Worm (Caenorhabditis elegans) whole organism, L4 larva: ENCODE results near the gene C41C4.9.

Experiments used
- T20F7.1 ChIP-seq: fragments of 200-800 bp; sonication (Bioruptor generic); optimal IDR thresholded peaks from 2 replicates; lab custom pipeline; 2018; ENCODE audit warnings: mild to moderate bottlenecking, missing genetic modification characterization, missing compliant biosample characterization
- Y105C5A.15 ChIP-seq: fragments of 200-800 bp; sonication (Bioruptor generic); IDR thresholded peaks from 2 replicates; pipeline ENCODE4 v1.3.6; 2022; ENCODE audit warnings: missing genetic modification characterization, missing compliant biosample characterization
- Y75B8A.6 ChIP-seq: fragments of 200-800 bp; sonication (Bioruptor generic); IDR thresholded peaks from 2 replicates; pipeline ENCODE4 v1.3.6; 2022; ENCODE audit warnings: missing genetic modification reagents, missing genetic modification characterization, missing compliant biosample characterization
- ZK337.2 ChIP-seq: fragments of 200-800 bp; sonication (Bioruptor generic); IDR thresholded peaks from 2 replicates; pipeline ENCODE4 v1.3.6; 2022; ENCODE audit warnings: missing genetic modification reagents, missing genetic modification characterization, missing compliant biosample characterization
- ama-1 ChIP-seq: fragments of 150-350 bp; optimal IDR thresholded peaks from 2 replicates; lab custom pipeline; 2014; ENCODE audit warnings: inconsistent platforms, mixed read lengths
- arid-1 ChIP-seq: fragments of 200-800 bp; sonication (Bioruptor generic); conservative IDR thresholded peaks from 2 replicates; pipeline ENCODE4 v1.3.6; 2022; ENCODE audit warnings: missing genetic modification reagents, missing genetic modification characterization, missing compliant biosample characterization
- ceh-32 ChIP-seq: sonication (generic microtip); optimal IDR thresholded peaks from 2 replicates; lab custom pipeline; 2016; ENCODE audit warnings: mild to moderate bottlenecking, missing genetic modification characterization, missing compliant biosample characterization; ENCODE audit not compliant: poor library complexity
- cey-2 ChIP-seq: sonication (generic microtip); optimal IDR thresholded peaks from 3 replicates; lab custom pipeline; 2017; ENCODE audit warnings: missing genetic modification characterization, mild to moderate bottlenecking, missing compliant biosample characterization, antibody characterized with exemption, borderline replicate concordance; ENCODE audit not compliant: insufficient read depth
- daf-16 ChIP-seq, 3 experiments: sonication (generic microtip); optimal IDR thresholded peaks; 2 replicates each; lab custom pipeline; 2016 to 2017; ENCODE audit warnings: missing genetic modification characterization in 3 of 3, missing genetic modification reagents in 3 of 3, mild to moderate bottlenecking in 2 of 3, missing compliant biosample characterization in 2 of 3, missing biosample characterization in 1 of 3, moderate library complexity in 1 of 3
- dmd-6 ChIP-seq: fragments of 200-800 bp; sonication (Bioruptor generic); IDR thresholded peaks from 2 replicates; pipeline ENCODE4 v1.3.6; 2022; ENCODE audit warnings: missing genetic modification reagents, missing genetic modification characterization, missing compliant biosample characterization
- dpl-1 ChIP-seq: fragments of 150-350 bp; optimal IDR thresholded peaks from 2 replicates; lab custom pipeline; 2014; ENCODE audit warnings: missing biosample characterization, missing genetic modification reagents, missing genetic modification characterization
- duxl-1 ChIP-seq: sonication (generic microtip); optimal IDR thresholded peaks from 2 replicates; lab custom pipeline; 2016; ENCODE audit warnings: mild to moderate bottlenecking, missing genetic modification characterization, moderate library complexity, missing compliant biosample characterization; ENCODE audit not compliant: poor library complexity
- dve-1 ChIP-seq: sonication (generic microtip); optimal IDR thresholded peaks from 2 replicates; lab custom pipeline; 2017; ENCODE audit warnings: antibody characterized with exemption, mild to moderate bottlenecking, missing genetic modification characterization, missing compliant biosample characterization; ENCODE audit not compliant: insufficient read depth
- fkh-10 ChIP-seq: fragments of 150-350 bp; optimal IDR thresholded peaks from 2 replicates; lab custom pipeline; 2014; ENCODE audit warnings: missing biosample characterization, missing genetic modification reagents, missing genetic modification characterization
- hlh-11 ChIP-seq: fragments of 200-800 bp; sonication (Bioruptor generic); optimal IDR thresholded peaks from 2 replicates; lab custom pipeline; 2018; ENCODE audit warnings: mild to moderate bottlenecking, missing genetic modification characterization, missing compliant biosample characterization
- hlh-30 ChIP-seq: sonication (generic microtip); optimal IDR thresholded peaks from 2 replicates; lab custom pipeline; 2017; ENCODE audit warnings: antibody characterized with exemption, mild to moderate bottlenecking, missing genetic modification characterization, missing compliant biosample characterization; ENCODE audit not compliant: insufficient read depth
- hmg-1.1 ChIP-seq: fragments of 200-800 bp; sonication (Bioruptor generic); IDR thresholded peaks from 2 replicates; pipeline ENCODE4 v1.3.6; 2022; ENCODE audit warnings: missing genetic modification reagents, missing genetic modification characterization, missing compliant biosample characterization
- lin-1 ChIP-seq: fragments of 200-800 bp; sonication (Bioruptor generic); IDR thresholded peaks from 2 replicates; pipeline ENCODE4 v1.3.6; 2022; ENCODE audit warnings: missing genetic modification reagents, missing genetic modification characterization, missing compliant biosample characterization
- lin-13 ChIP-seq: fragments of 150-350 bp; optimal IDR thresholded peaks from 2 replicates; lab custom pipeline; 2014; ENCODE audit warnings: missing biosample characterization, missing genetic modification reagents, missing genetic modification characterization
- lin-15B ChIP-seq: fragments of 150-350 bp; sonication (generic microtip); optimal IDR thresholded peaks from 3 replicates; lab custom pipeline; 2014; ENCODE audit warnings: missing biosample characterization, missing genetic modification characterization
- lin-38 ChIP-seq: fragments of 200-800 bp; sonication (Bioruptor generic); IDR thresholded peaks from 2 replicates; pipeline ENCODE4 v1.3.6; 2022; ENCODE audit warnings: missing genetic modification reagents, missing genetic modification characterization, missing compliant biosample characterization
- lsy-2 ChIP-seq, 2 experiments: fragments of 150-350 bp in 1 of 2; sonication (generic microtip) in 1 of 2; optimal IDR thresholded peaks; 2 replicates each; lab custom pipeline; 2014 to 2017; ENCODE audit warnings: missing biosample characterization in 2 of 2, missing genetic modification characterization in 2 of 2
- mdl-1 ChIP-seq, 2 experiments: fragments of 150-350 bp in 1 of 2; sonication (generic microtip) in 1 of 2; optimal IDR thresholded peaks; 2 replicates each; lab custom pipeline; 2014 to 2017; ENCODE audit warnings: missing biosample characterization in 2 of 2, missing genetic modification characterization in 2 of 2
- mep-1 ChIP-seq: fragments of 150-350 bp; sonication (generic microtip); optimal IDR thresholded peaks from 3 replicates; lab custom pipeline; 2014; ENCODE audit warnings: missing biosample characterization, missing genetic modification characterization
- mes-2 ChIP-seq: sonication (generic microtip); optimal IDR thresholded peaks from 2 replicates; lab custom pipeline; 2016; ENCODE audit warnings: missing genotype, mild to moderate bottlenecking, missing genetic modification characterization, missing compliant biosample characterization; ENCODE audit not compliant: poor library complexity, severe bottlenecking
- mxl-2 ChIP-seq: fragments of 200-800 bp; sonication (Bioruptor generic); conservative IDR thresholded peaks from 2 replicates; pipeline ENCODE4 v1.3.6; 2022; ENCODE audit warnings: missing genetic modification reagents, missing genetic modification characterization, missing compliant biosample characterization
- nhr-10 ChIP-seq: fragments of 150-350 bp; optimal IDR thresholded peaks from 2 replicates; lab custom pipeline; 2014; ENCODE audit warnings: missing biosample characterization, missing genetic modification characterization
- nhr-11 ChIP-seq: fragments of 150-350 bp; optimal IDR thresholded peaks from 2 replicates; lab custom pipeline; 2014; ENCODE audit warnings: missing biosample characterization, missing genetic modification characterization
- nhr-111 ChIP-seq: fragments of 200-800 bp; sonication (Bioruptor generic); optimal IDR thresholded peaks from 2 replicates; lab custom pipeline; 2018; ENCODE audit warnings: mild to moderate bottlenecking, missing genetic modification characterization, missing compliant biosample characterization
- nhr-28 ChIP-seq: fragments of 150-350 bp; optimal IDR thresholded peaks from 2 replicates; lab custom pipeline; 2014; ENCODE audit warnings: missing biosample characterization, missing genetic modification characterization
- nhr-42 ChIP-seq: fragments of 200-800 bp; sonication (Bioruptor generic); IDR thresholded peaks from 2 replicates; pipeline ENCODE4 v1.3.6; 2022; ENCODE audit warnings: missing genetic modification characterization, missing compliant biosample characterization
- nhr-48 ChIP-seq: sonication (generic microtip); optimal IDR thresholded peaks from 2 replicates; lab custom pipeline; 2016; ENCODE audit warnings: mild to moderate bottlenecking, missing genetic modification characterization, missing compliant biosample characterization
- nhr-6 ChIP-seq: fragments of 150-350 bp; optimal IDR thresholded peaks from 2 replicates; lab custom pipeline; 2014; ENCODE audit warnings: missing biosample characterization, missing genetic modification characterization
- nhr-76 ChIP-seq: fragments of 150-350 bp; optimal IDR thresholded peaks from 2 replicates; lab custom pipeline; 2014; ENCODE audit warnings: missing biosample characterization, missing genetic modification characterization
- nhr-77 ChIP-seq: fragments of 150-350 bp; optimal IDR thresholded peaks from 2 replicates; lab custom pipeline; 2014; ENCODE audit warnings: missing biosample characterization, missing genetic modification characterization
- pha-4 ChIP-seq, 2 experiments: fragments of 150-350 bp in 1 of 2; fragments of 200-800 bp in 1 of 2; sonication (Bioruptor generic) in 1 of 2; IDR thresholded peaks in 1 of 2; optimal IDR thresholded peaks in 1 of 2; 2 replicates each; pipeline versions ENCODE4 v1.3.6 to Lab custom; 2014 to 2022; ENCODE audit warnings: missing genetic modification characterization in 2 of 2, missing genetic modification reagents in 2 of 2, missing biosample characterization in 1 of 2, missing compliant biosample characterization in 1 of 2
- php-3 ChIP-seq: fragments of 200-800 bp; sonication (Bioruptor generic); IDR thresholded peaks from 2 replicates; pipeline ENCODE4 v1.3.6; 2022; ENCODE audit warnings: missing genetic modification reagents, missing genetic modification characterization, missing compliant biosample characterization
- pqm-1 ChIP-seq: sonication (generic microtip); optimal IDR thresholded peaks from 2 replicates; lab custom pipeline; 2017; ENCODE audit warnings: missing biosample characterization, missing genetic modification characterization
- rbr-2 ChIP-seq: sonication (generic microtip); optimal IDR thresholded peaks from 2 replicates; lab custom pipeline; 2016; ENCODE audit warnings: missing genotype, missing genetic modification characterization, missing compliant biosample characterization
- set-16 ChIP-seq: fragments of 200-800 bp; sonication (Bioruptor generic); IDR thresholded peaks from 2 replicates; pipeline ENCODE4 v1.3.6; 2022; ENCODE audit warnings: missing genetic modification reagents, missing genetic modification characterization, missing compliant biosample characterization
- snpc-4 ChIP-seq: fragments of 150-350 bp; optimal IDR thresholded peaks from 2 replicates; lab custom pipeline; 2014; ENCODE audit warnings: missing biosample characterization, missing genetic modification characterization
- spr-1 ChIP-seq: sonication (generic microtip); optimal IDR thresholded peaks from 2 replicates; lab custom pipeline; 2016; ENCODE audit warnings: mild to moderate bottlenecking, missing genetic modification characterization, missing compliant biosample characterization
- tag-97 ChIP-seq: fragments of 200-800 bp; sonication (Bioruptor generic); IDR thresholded peaks from 2 replicates; pipeline ENCODE4 v1.3.6; 2022; ENCODE audit warnings: missing genetic modification characterization, missing compliant biosample characterization
- unc-62 ChIP-seq, 3 experiments: fragments of 150-350 bp in 1 of 3; sonication (generic microtip); optimal IDR thresholded peaks in 2 of 3; peaks in 1 of 3; 1 replicate in 1 of 3; 2 replicates in 2 of 3; lab custom pipeline; 2014 to 2017; ENCODE audit warnings: missing biosample characterization in 3 of 3, missing genetic modification characterization in 3 of 3, missing genetic modification reagents in 3 of 3, missing genotype in 1 of 3
- zfp-2 ChIP-seq: sonication (generic microtip); optimal IDR thresholded peaks from 2 replicates; lab custom pipeline; 2016; ENCODE audit warnings: mild to moderate bottlenecking, missing genetic modification characterization, missing compliant biosample characterization
- ztf-7 ChIP-seq: fragments of 150-350 bp; optimal IDR thresholded peaks from 2 replicates; lab custom pipeline; 2014; ENCODE audit warnings: missing biosample characterization, missing genetic modification characterization

C41C4.9 gene

DNA sequence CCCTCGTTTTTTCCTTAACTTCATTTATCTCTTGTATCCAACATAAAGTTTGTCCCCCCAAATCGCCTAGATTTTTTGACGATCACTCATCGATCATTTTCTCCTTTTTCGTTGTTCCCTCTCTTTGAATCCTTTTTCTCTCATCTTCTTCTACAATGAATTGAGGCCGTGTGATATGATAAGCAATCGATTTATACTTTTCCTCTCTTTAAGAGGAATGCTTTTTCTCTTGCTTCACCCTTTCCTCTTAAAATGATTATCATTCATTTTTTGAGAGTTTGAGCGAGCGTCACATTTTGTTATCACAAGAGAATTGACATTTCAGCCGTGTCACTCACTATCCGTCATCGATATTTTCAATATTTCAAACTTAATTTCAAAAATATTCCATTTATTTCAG, 29.4 kb upstream of the C41C4.9 start, which contains the start of gene K02C4.5 (continued):
- TF ChIP-seq daf-16 (GFP tag; optimal IDR thresholded peaks at IDR 0.05; lab: Kevin White, UChicago) (no peak), daf-16 (tag; optimal IDR thresholded peaks at IDR 0.05; lab: Kevin White, UChicago) (peak; percentile 80), mep-1 (peak; percentile 25), nhr-28 (tag; lab: Kevin White, UChicago) (peak; percentile 65), lin-1 (GFP tag; lab: Robert Waterston, UW) (0 out of 2 replicates have a peak, but pooled peaks have one; percentile 34), hlh-30 (tag; lab: Kevin White, UChicago) (peak; percentile 61), ZK337.2 (no peak), lin-13 (GFP tag; lab: Kevin White, UChicago) (no peak), nhr-6 (tag; lab: Kevin White, UChicago) (peak; percentile 61), set-16 (GFP tag; lab: Robert Waterston, UW) (no peak), pqm-1 (tag; lab: Kevin White, UChicago) (peak; percentile 98), hlh-11 (tag; lab: Kevin White, UChicago) (peak; percentile 79), arid-1 (GFP tag; lab: Robert Waterston, UW) (no peak)

DNA sequence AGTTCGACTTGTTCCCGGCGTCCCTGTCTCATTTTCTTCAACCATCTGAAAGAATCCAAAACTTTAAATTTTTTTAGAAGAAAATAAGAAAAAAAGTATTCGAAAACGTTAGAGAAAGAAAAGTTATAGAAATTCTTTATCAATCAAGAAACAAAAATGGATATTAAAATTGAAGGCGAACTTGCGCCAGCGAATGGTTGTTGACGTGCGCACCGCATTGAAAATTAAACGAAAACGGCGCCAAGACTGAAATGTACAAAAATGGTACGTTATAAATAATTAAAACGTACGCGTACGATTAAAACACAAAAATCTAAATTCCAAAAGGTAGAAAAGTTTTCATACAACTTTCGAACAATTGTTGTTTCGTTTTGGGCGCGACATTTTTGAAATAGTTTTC, 20.6 kb upstream of the C41C4.9 start, which contains the start of gene K02C4.3:
Gene K02C4.3 (minus strand): TSS at position 51 of the 400 bp plus-strand sequence.
- TF ChIP-seq snpc-4 (peak; percentile 37), dmd-6 (GFP tag; lab: Robert Waterston, UW) (peak; percentile 42; the same call in 1 of the 2 replicates), pha-4 (GFP tag; IDR thresholded peaks at IDR 0.05; lab: Robert Waterston, UW) (no peak), pha-4 (tag; optimal IDR thresholded peaks at IDR 0.05; lab: Kevin White, UChicago) (peak; percentile 14), hlh-11 (tag; lab: Kevin White, UChicago) (peak; percentile 46), Y75B8A.6 (GFP tag; lab: Robert Waterston, UW) (no peak), ceh-32 (no peak), dve-1 (tag; lab: Kevin White, UChicago) (peak; percentile 72), T20F7.1 (GFP tag; lab: Kevin White, UChicago) (peak; percentile 77), nhr-10 (no peak), lsy-2 (tag; optimal IDR thresholded peaks at IDR 0.05; lab: Kevin White, UChicago) (peak in 1 of 2 experiments; percentile 86), lin-15B (no peak), mes-2 (tag; lab: Kevin White, UChicago) (peak; percentile 81), duxl-1 (tag; lab: Kevin White, UChicago) (peak; percentile 54), Y105C5A.15 (GFP tag; lab: Robert Waterston, UW) (no peak), lin-13 (GFP tag; lab: Kevin White, UChicago) (no peak), unc-62 (GFP tag; optimal IDR thresholded peaks at IDR 0.05 in 1 of 2; lab: Kevin White, UChicago) (no peak), unc-62 (tag; optimal IDR thresholded peaks at IDR 0.05; lab: Kevin White, UChicago) (no peak), lin-38 (peak; percentile 75), fkh-10 (GFP tag; lab: Kevin White, UChicago) (peak; percentile 2), nhr-42 (no peak), tag-97 (GFP tag; lab: Robert Waterston, UW) (no peak), nhr-48 (peak; percentile 23), ztf-7 (peak; percentile 10), dpl-1 (peak; percentile 93), mep-1 (peak; percentile 70), mxl-2 (GFP tag; lab: Robert Waterston, UW) (no peak), pqm-1 (tag; lab: Kevin White, UChicago) (no peak), mdl-1 (tag; optimal IDR thresholded peaks at IDR 0.05; lab: Kevin White, UChicago) (no peak), nhr-76 (tag; lab: Kevin White, UChicago) (no peak), nhr-28 (tag; lab: Kevin White, UChicago) (peak; percentile 27), nhr-111 (no peak), cey-2 (no peak), ama-1 (lab: Kevin White, UChicago) (no peak), php-3 (no peak), nhr-77 (tag; lab: Kevin White, UChicago) (peak; percentile 45), hmg-1.1 (0 out of 2 replicates have a peak, but pooled peaks have one; percentile 13), nhr-6 (tag; lab: Kevin White, UChicago) (peak; percentile 51), spr-1 (tag; lab: Kevin White, UChicago) (peak; percentile 42), hlh-30 (tag; lab: Kevin White, UChicago) (peak; percentile 42), nhr-11 (peak; percentile 0), zfp-2 (tag; lab: Kevin White, UChicago) (no peak), rbr-2 (tag; lab: Kevin White, UChicago) (peak; percentile 40)
